Fruit fly (Drosophila melanogaster) whole organism, embryonic: ENCODE results near the gene hry.

Experiments
- CG11093 ChIP-seq: fragments of 200-800 bp; sonication (Bioruptor generic); IDR thresholded peaks from 3 replicates; pipeline ENCODE4 v1.3.6; 2022; ENCODE audit warnings: missing biosample characterization, missing genetic modification characterization
- CG12219 ChIP-seq: fragments of 200-800 bp; sonication (Bioruptor generic); optimal IDR thresholded peaks from 3 replicates; lab custom pipeline; 2018; ENCODE audit warnings: missing biosample characterization, mild to moderate bottlenecking, missing genetic modification characterization
- CG1233 ChIP-seq: fragments of 200-800 bp; sonication (Bioruptor generic); optimal IDR thresholded peaks from 4 replicates; lab custom pipeline; 2018; ENCODE audit warnings: missing biosample characterization, mild to moderate bottlenecking, missing genetic modification characterization
- CG12769 ChIP-seq: fragments of 200-800 bp; sonication (Bioruptor generic); optimal IDR thresholded peaks from 2 replicates; lab custom pipeline; 2019; ENCODE audit warnings: missing biosample characterization, mild to moderate bottlenecking, missing genetic modification characterization, moderate library complexity
- CG13894 ChIP-seq: fragments of 200-800 bp; sonication (Bioruptor generic); optimal IDR thresholded peaks from 3 replicates; lab custom pipeline; 2018; ENCODE audit warnings: missing biosample characterization, mild to moderate bottlenecking, missing genetic modification characterization, moderate library complexity
- CG15073 ChIP-seq: fragments of 200-800 bp; sonication (Bioruptor generic); optimal IDR thresholded peaks from 2 replicates; lab custom pipeline; 2016; ENCODE audit warnings: missing biosample characterization, missing genetic modification characterization
- CG2129 ChIP-seq: fragments of 200-800 bp; sonication (Bioruptor generic); IDR thresholded peaks from 2 replicates; pipeline ENCODE4 v1.3.6; 2022; ENCODE audit warnings: missing biosample characterization, missing genetic modification characterization; ENCODE audit not compliant: partially characterized antibody
- CG3163 ChIP-seq: fragments of 200-800 bp; sonication (Bioruptor generic); optimal IDR thresholded peaks from 3 replicates; lab custom pipeline; 2016; ENCODE audit warnings: missing biosample characterization, missing genetic modification characterization
- CG32767 ChIP-seq: fragments of 200-800 bp; sonication (Bioruptor generic); IDR thresholded peaks from 2 replicates; pipeline ENCODE4 v1.3.6; 2022; ENCODE audit warnings: missing biosample characterization, missing genetic modification characterization
- CG43689 ChIP-seq: fragments of 200-800 bp; sonication (Bioruptor generic); IDR thresholded peaks from 2 replicates; pipeline ENCODE4 v1.3.6; 2022; ENCODE audit warnings: missing biosample characterization, missing genetic modification characterization
- CG6689 ChIP-seq: fragments of 200-800 bp; sonication (Bioruptor generic); IDR thresholded peaks from 2 replicates; pipeline ENCODE4 v1.3.6; 2022; ENCODE audit warnings: missing biosample characterization, missing genetic modification characterization
- CG7372 ChIP-seq: fragments of 200-800 bp; sonication (Bioruptor generic); IDR thresholded peaks from 2 replicates; pipeline ENCODE4 v1.3.6; 2022; ENCODE audit warnings: missing biosample characterization, missing genetic modification characterization
- CG8290 ChIP-seq, 3 experiments: fragments of 200-800 bp; sonication (Bioruptor generic); optimal IDR thresholded peaks; 2 replicates each; lab custom pipeline; 2016 to 2019; ENCODE audit warnings: missing biosample characterization in 3 of 3, missing genetic modification characterization in 3 of 3, mild to moderate bottlenecking in 2 of 3, moderate library complexity in 1 of 3
- CTCF ChIP-seq: fragments of 200-800 bp; sonication (Bioruptor generic); optimal IDR thresholded peaks from 2 replicates; lab custom pipeline; 2017; ENCODE audit warnings: missing biosample characterization, mild to moderate bottlenecking, missing genetic modification characterization, moderate library complexity
- D19B ChIP-seq: fragments of 200-800 bp; sonication (Bioruptor generic); optimal IDR thresholded peaks from 2 replicates; lab custom pipeline; 2017; ENCODE audit warnings: missing biosample characterization, mild to moderate bottlenecking, missing genetic modification characterization
- Dfd ChIP-seq, 2 experiments: fragments of >200 bp; optimal IDR thresholded peaks; 2 replicates each; lab custom pipeline; 2017; ENCODE audit warnings: missing biosample characterization in 2 of 2, missing genetic modification characterization in 2 of 2
- Dp ChIP-seq: fragments of 200-800 bp; sonication (Bioruptor generic); optimal IDR thresholded peaks from 2 replicates; lab custom pipeline; 2018; ENCODE audit warnings: missing biosample characterization, mild to moderate bottlenecking, missing genetic modification characterization, moderate library complexity
- Drgx ChIP-seq: fragments of 200-800 bp; sonication (Bioruptor generic); IDR thresholded peaks from 2 replicates; pipeline ENCODE4 v1.3.6; 2022; ENCODE audit warnings: missing biosample characterization, missing genetic modification characterization
- Ets97D ChIP-seq: fragments of 200-800 bp; sonication (Bioruptor generic); optimal IDR thresholded peaks from 3 replicates; lab custom pipeline; 2016; ENCODE audit warnings: missing biosample characterization, missing genetic modification characterization
- Med ChIP-seq: fragments of 200-800 bp; sonication (Bioruptor generic); peaks from one replicate; lab custom pipeline; 2016; ENCODE audit warnings: missing biosample characterization, missing genetic modification characterization, mild to moderate bottlenecking, inconsistent platforms, moderate library complexity
- NfI ChIP-seq: fragments of 200-800 bp; sonication (Bioruptor generic); optimal IDR thresholded peaks from 3 replicates; lab custom pipeline; 2018; ENCODE audit warnings: missing biosample characterization, mild to moderate bottlenecking, missing genetic modification characterization, moderate library complexity
- Scr ChIP-seq: fragments of 200-800 bp; sonication (Bioruptor generic); IDR thresholded peaks from 2 replicates; pipeline ENCODE4 v1.3.6; 2022; ENCODE audit warnings: missing biosample characterization, missing genetic modification characterization; ENCODE audit not compliant: partially characterized antibody
- Vsx1 ChIP-seq: fragments of 200-800 bp; sonication (Bioruptor generic); optimal IDR thresholded peaks from 2 replicates; lab custom pipeline; 2017; ENCODE audit warnings: missing biosample characterization, mild to moderate bottlenecking, missing genetic modification characterization, missing genetic modification reagents
- abd-A ChIP-seq: fragments of 200-800 bp; sonication (Bioruptor generic); optimal IDR thresholded peaks from 3 replicates; lab custom pipeline; 2019; ENCODE audit warnings: missing biosample characterization, mild to moderate bottlenecking, missing genetic modification characterization, moderate library complexity
- ap ChIP-seq: fragments of 200-800 bp; sonication (Bioruptor generic); IDR thresholded peaks from 2 replicates; pipeline ENCODE4 v1.3.6; 2022; ENCODE audit warnings: missing biosample characterization, missing genetic modification characterization
- ase ChIP-seq: fragments of 200-800 bp; sonication (Bioruptor generic); IDR thresholded peaks from 3 replicates; pipeline ENCODE4 v1.3.6; 2022; ENCODE audit warnings: missing biosample characterization, missing genetic modification characterization
- chinmo ChIP-seq: fragments of 200-800 bp; sonication (Bioruptor generic); IDR thresholded peaks from 4 replicates; pipeline ENCODE4 v1.3.6; 2022; ENCODE audit warnings: missing biosample characterization, missing genetic modification characterization; ENCODE audit not compliant: partially characterized antibody
- ci ChIP-seq: fragments of 200-800 bp; sonication (Bioruptor generic); IDR thresholded peaks from 3 replicates; pipeline ENCODE4 v1.3.6; 2022; ENCODE audit warnings: missing biosample characterization, missing genetic modification characterization
- corto ChIP-seq: fragments of 200-800 bp; sonication (Bioruptor generic); optimal IDR thresholded peaks from 2 replicates; lab custom pipeline; 2016; ENCODE audit warnings: missing biosample characterization, mild to moderate bottlenecking, missing genetic modification characterization, moderate library complexity
- cwo ChIP-seq: fragments of 200-800 bp; sonication (Bioruptor generic); optimal IDR thresholded peaks from 3 replicates; lab custom pipeline; 2017; ENCODE audit warnings: missing biosample characterization, missing genetic modification characterization, mild to moderate bottlenecking, moderate library complexity, missing genetic modification reagents
- dpn ChIP-seq, 2 experiments: fragments of 200-800 bp; sonication (Bioruptor generic); optimal IDR thresholded peaks; 3 replicates each; lab custom pipeline; 2016; ENCODE audit warnings: missing biosample characterization in 2 of 2, missing genetic modification characterization in 2 of 2
- her ChIP-seq: fragments of 200-800 bp; sonication (Bioruptor generic); optimal IDR thresholded peaks from 2 replicates; lab custom pipeline; 2016; ENCODE audit warnings: missing biosample characterization, missing genetic modification characterization
- hkb ChIP-seq, 2 experiments: fragments of 200-800 bp in 1 of 2; fragments of >200 bp in 1 of 2; sonication (Bioruptor generic) in 1 of 2; IDR thresholded peaks in 1 of 2; optimal IDR thresholded peaks in 1 of 2; 2 replicates each; pipeline versions ENCODE4 v1.3.6 to Lab custom; 2017 to 2022; ENCODE audit warnings: missing biosample characterization in 1 of 2, missing genetic modification characterization in 1 of 2
- lbe ChIP-seq: fragments of 200-800 bp; sonication (Bioruptor generic); optimal IDR thresholded peaks from 2 replicates; lab custom pipeline; 2016; ENCODE audit warnings: missing biosample characterization, mild to moderate bottlenecking, missing genetic modification characterization
- nom ChIP-seq: fragments of 200-800 bp; sonication (Bioruptor generic); optimal IDR thresholded peaks from 2 replicates; lab custom pipeline; 2017; ENCODE audit warnings: missing biosample characterization, missing genetic modification characterization, mild to moderate bottlenecking, moderate library complexity, missing genetic modification reagents
- sd ChIP-seq: fragments of 200-800 bp; sonication (Bioruptor generic); optimal IDR thresholded peaks from 3 replicates; lab custom pipeline; 2018; ENCODE audit warnings: missing biosample characterization, mild to moderate bottlenecking, missing genetic modification characterization, moderate library complexity
- sens-2 ChIP-seq: fragments of 200-800 bp; sonication (Bioruptor generic); IDR thresholded peaks from 2 replicates; pipeline ENCODE4 v1.3.6; 2022; ENCODE audit warnings: missing biosample characterization, missing genetic modification characterization
- vvl ChIP-seq: fragments of 200-800 bp; sonication (Bioruptor generic); IDR thresholded peaks from 2 replicates; pipeline ENCODE4 v1.3.6; 2022; ENCODE audit warnings: missing biosample characterization, missing genetic modification characterization

The hry gene

DNA sequence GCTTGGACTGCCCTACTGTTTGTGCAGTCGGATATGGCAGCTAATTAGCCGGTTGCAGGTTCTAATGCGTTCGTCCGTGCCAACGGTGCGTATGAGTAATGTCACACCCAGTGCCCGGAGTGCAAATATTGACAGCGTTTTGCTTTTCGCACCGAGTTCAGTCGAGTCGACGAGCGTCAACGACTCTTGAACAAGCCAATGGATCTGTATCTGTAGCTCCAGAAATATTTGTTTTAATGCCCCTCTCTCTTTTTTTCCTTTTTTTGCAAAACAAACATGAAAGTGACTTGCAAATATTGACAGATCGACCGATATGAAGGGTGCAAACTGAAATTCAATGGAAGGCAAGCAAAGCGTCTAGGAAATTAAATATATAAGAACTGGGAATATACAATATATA, 26.9 kb downstream of the hry start:
- TF ChIP-seq ase: 0 out of 3 replicates have a peak, but pooled peaks have one; percentile 19
- peak; percentile 52 for TF ChIP-seq corto (GFP tag; lab: Kevin White, UChicago)
- TF ChIP-seq chinmo: 0 out of 4 replicates have a peak, but pooled peaks have one; percentile 20
- no peak for TF ChIP-seq CG15073
- no peak for TF ChIP-seq CG8290 (GFP tag; optimal IDR thresholded peaks at IDR 0.05; lab: Kevin White, UChicago)
- TF ChIP-seq CG8290 (tag; optimal IDR thresholded peaks at IDR 0.05; lab: Kevin White, UChicago): no peak
- TF ChIP-seq D19B (GFP tag; lab: Kevin White, UChicago): no peak
- no peak for TF ChIP-seq CG43689 (GFP tag; lab: Robert Waterston, UW)
- TF ChIP-seq Drgx (GFP tag; lab: Robert Waterston, UW): peak; percentile 21; the same call in 1 of the 2 replicates
- peak; percentile 17 for TF ChIP-seq Vsx1 (GFP tag; lab: Kevin White, UChicago)
- TF ChIP-seq CG1233 (GFP tag; lab: Kevin White, UChicago): no peak
- TF ChIP-seq lbe (GFP tag; lab: Kevin White, UChicago): peak; percentile 96
- no peak for TF ChIP-seq Dp
- TF ChIP-seq dpn (GFP tag; optimal IDR thresholded peaks at IDR 0.05; lab: Kevin White, UChicago): no peak
- 0 out of 3 replicates have a peak, but pooled peaks have one; percentile 15 for TF ChIP-seq ci (GFP tag; lab: Robert Waterston, UW)
- TF ChIP-seq CG3163 (GFP tag; lab: Kevin White, UChicago): no peak
- TF ChIP-seq CG12219 (GFP tag; lab: Kevin White, UChicago): no peak
- TF ChIP-seq hkb (optimal IDR thresholded peaks at IDR 0.05; lab: Kevin White, UChicago): no peak
- no peak for TF ChIP-seq hkb (GFP tag; IDR thresholded peaks at IDR 0.05; lab: Robert Waterston, UW)
- no peak for TF ChIP-seq CG2129
- TF ChIP-seq Dfd (GFP tag; optimal IDR thresholded peaks at IDR 0.05; lab: Kevin White, UChicago): no peak
- no peak for TF ChIP-seq NfI (GFP tag; lab: Kevin White, UChicago)
- peak; percentile 58 for TF ChIP-seq CG7372
- no peak for TF ChIP-seq Ets97D
- 0 out of 2 replicates have a peak, but pooled peaks have one; percentile 9 for TF ChIP-seq ap (GFP tag; lab: Robert Waterston, UW)
- TF ChIP-seq nom (GFP tag; lab: Kevin White, UChicago): peak; percentile 75
- TF ChIP-seq CG6689 (GFP tag; lab: Robert Waterston, UW): 0 out of 2 replicates have a peak, but pooled peaks have one; percentile 19
- no peak for TF ChIP-seq CG32767 (GFP tag; lab: Robert Waterston, UW)
- no peak for TF ChIP-seq sens-2 (GFP tag; lab: Robert Waterston, UW)
- TF ChIP-seq CTCF (GFP tag; lab: Kevin White, UChicago): no peak

- peak; percentile 68 for TF ChIP-seq cwo (GFP tag; lab: Kevin White, UChicago)
- TF ChIP-seq chinmo: 0 out of 4 replicates have a peak, but pooled peaks have one; percentile 31
- TF ChIP-seq Scr (GFP tag; lab: Robert Waterston, UW): no peak
- TF ChIP-seq her (GFP tag; lab: Kevin White, UChicago): no peak
- TF ChIP-seq vvl: peak; percentile 66
- peak; percentile 90 for TF ChIP-seq CG13894 (tag; lab: Kevin White, UChicago)
- TF ChIP-seq sd (tag; lab: Kevin White, UChicago): peak; percentile 85
- peak; percentile 82 for TF ChIP-seq Med (GFP tag; lab: Kevin White, UChicago)
- TF ChIP-seq CG12769 (tag; lab: Kevin White, UChicago): peak; percentile 69
- no peak for TF ChIP-seq CG11093 (GFP tag; lab: Robert Waterston, UW)
- peak; percentile 0 for TF ChIP-seq abd-A (tag; lab: Kevin White, UChicago)
Measured at dm6 chr3L:8703707-8704236, 28.2 kb downstream of the hry start.
